Fruit fly (Drosophila melanogaster): ENCODE results near the gene dysf.

Gene dysf

DNA sequence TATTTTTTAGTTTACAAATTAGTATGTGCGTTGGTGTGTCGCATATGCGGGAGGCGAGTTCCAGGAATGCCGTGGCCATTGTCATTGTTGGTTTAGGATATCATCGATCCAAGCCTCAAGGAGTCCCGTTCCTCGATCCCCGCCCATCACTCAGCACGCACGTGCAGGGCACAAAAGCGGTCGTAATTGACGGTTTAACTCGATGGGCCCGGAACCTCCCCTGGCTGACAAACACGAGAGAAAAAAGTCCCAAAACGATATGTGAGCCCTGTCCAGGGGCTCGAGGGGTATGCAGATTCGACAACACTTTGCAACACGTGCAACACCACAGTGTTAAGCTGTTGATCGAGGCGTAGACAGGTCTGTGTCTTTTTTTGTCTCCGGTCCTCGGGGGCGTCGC is 70.6 kb downstream of the dysf start:
- no peak for TF ChIP-seq h (optimal IDR thresholded peaks at IDR 0.05)
- TF ChIP-seq Myc (optimal IDR thresholded peaks at IDR 0.05) = no peak
- no peak for TF ChIP-seq psq (optimal IDR thresholded peaks at IDR 0.05)
- no peak for TF ChIP-seq ttk (optimal IDR thresholded peaks at IDR 0.05)
- TF ChIP-seq insv (optimal IDR thresholded peaks at IDR 0.05) = no peak
- TF ChIP-seq Sin3A (optimal IDR thresholded peaks at IDR 0.05) = no peak

DNA sequence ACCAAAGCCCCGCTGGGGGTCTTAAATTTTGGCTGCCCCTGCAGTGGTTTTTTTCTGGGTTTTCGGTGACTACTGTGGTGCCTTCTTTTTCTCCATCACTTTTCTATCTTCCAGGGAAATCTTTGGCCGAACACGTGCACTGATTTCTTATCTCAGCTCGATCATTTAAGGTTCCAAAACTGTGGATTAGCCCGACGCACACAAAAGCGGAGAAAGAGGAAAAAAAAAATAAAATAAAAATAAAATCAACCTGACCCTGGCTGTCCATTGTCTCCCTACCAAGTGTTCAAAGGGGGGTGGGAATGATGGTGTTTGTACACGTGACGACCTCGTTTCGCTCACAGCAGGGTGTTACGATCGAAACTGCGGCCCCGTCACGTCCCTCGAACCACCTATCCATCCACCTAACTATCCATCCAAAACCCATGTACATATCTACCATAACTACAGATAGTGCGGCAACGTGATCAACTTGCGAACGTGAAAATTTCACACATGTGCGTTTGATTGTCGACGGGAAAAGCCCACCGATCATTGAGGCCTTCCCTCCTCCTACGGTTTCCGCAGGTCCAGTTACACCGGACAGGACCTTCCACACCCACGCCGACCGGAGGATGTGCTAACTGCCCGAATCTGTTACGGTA is 71.8 kb downstream of the dysf start:
- no peak for TF ChIP-seq psq (optimal IDR thresholded peaks at IDR 0.05)
- no peak for TF ChIP-seq ttk (optimal IDR thresholded peaks at IDR 0.05)
- TF ChIP-seq Sin3A (optimal IDR thresholded peaks at IDR 0.05) = no peak
- no peak for TF ChIP-seq insv (optimal IDR thresholded peaks at IDR 0.05)
- TF ChIP-seq Myc (optimal IDR thresholded peaks at IDR 0.05) = no peak
- TF ChIP-seq h (optimal IDR thresholded peaks at IDR 0.05) = no peak
